Worm (Caenorhabditis elegans) whole organism, midembryonic: Measurements from ENCODE around the gene lpr-6.

ENCODE experiments used
- T22C8.4 ChIP-seq: fragments of 200-800 bp; sonication (Bioruptor generic); IDR thresholded peaks from 2 replicates; pipeline ENCODE4 v1.3.6; 2022; ENCODE audit warnings: missing genetic modification characterization, missing compliant biosample characterization
- cog-1 ChIP-seq: sonication (generic microtip); optimal IDR thresholded peaks from 2 replicates; lab custom pipeline; 2016; ENCODE audit warnings: missing genetic modification characterization, missing compliant biosample characterization
- flt-1 ChIP-seq: fragments of 200-800 bp; sonication (Bioruptor generic); IDR thresholded peaks from 2 replicates; pipeline ENCODE4 v1.3.6; 2022; ENCODE audit warnings: missing genetic modification characterization, missing compliant biosample characterization
- klf-2 ChIP-seq: fragments of 200-800 bp; sonication (Bioruptor generic); conservative IDR thresholded peaks from 2 replicates; pipeline ENCODE4 v1.3.6; 2022; ENCODE audit warnings: missing genetic modification reagents, missing genetic modification characterization, missing compliant biosample characterization
- med-1 ChIP-seq: sonication (generic microtip); optimal IDR thresholded peaks from 2 replicates; lab custom pipeline; 2017; ENCODE audit warnings: missing genetic modification characterization, mild to moderate bottlenecking, missing compliant biosample characterization, antibody characterized with exemption, missing genetic modification reagents; ENCODE audit not compliant: insufficient read depth
- ref-1 ChIP-seq: fragments of 200-800 bp; sonication (Bioruptor generic); conservative IDR thresholded peaks from 2 replicates; pipeline ENCODE4 v1.3.6; 2022; ENCODE audit warnings: missing genetic modification reagents, missing genetic modification characterization, missing compliant biosample characterization
- tab-1 ChIP-seq: fragments of 200-800 bp; sonication (Bioruptor generic); IDR thresholded peaks from 2 replicates; pipeline ENCODE4 v1.3.6; 2022; ENCODE audit warnings: missing genetic modification characterization, missing compliant biosample characterization
- ztf-23 ChIP-seq: fragments of 200-800 bp; sonication (Bioruptor generic); IDR thresholded peaks from 2 replicates; pipeline ENCODE4 v1.3.6; 2022; ENCODE audit warnings: missing genetic modification reagents, missing genetic modification characterization, missing compliant biosample characterization
- ztf-29 ChIP-seq: fragments of 200-800 bp; sonication (Bioruptor generic); IDR thresholded peaks from 2 replicates; pipeline ENCODE4 v1.3.6; 2022; ENCODE audit warnings: missing genetic modification reagents, missing genetic modification characterization, missing compliant biosample characterization

DNA sequence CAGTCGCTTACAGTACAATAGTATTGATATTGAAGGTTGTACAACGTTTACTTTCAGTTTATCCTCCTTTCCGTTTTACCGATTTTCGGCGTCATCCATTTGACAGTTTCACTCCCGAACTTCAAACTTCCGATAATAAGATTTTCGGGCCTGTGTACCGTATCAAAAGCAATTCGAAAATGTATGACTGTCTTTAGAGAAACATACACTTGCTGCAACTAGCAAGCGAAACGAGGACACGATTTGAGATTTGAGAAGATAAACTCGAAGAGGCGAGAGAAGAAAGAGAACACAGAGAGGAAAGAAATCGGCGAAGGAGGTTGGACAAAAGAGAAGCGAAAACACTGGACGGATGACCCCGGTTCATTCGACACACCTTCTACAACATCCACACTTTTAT is 2.1 kb downstream of the lpr-6 start, which contains the start of gene lpr-5:
- TF ChIP-seq flt-1 (GFP tag; lab: Robert Waterston, UW) (no peak), med-1 (GFP tag; lab: Kevin White, UChicago) (no peak), ztf-23 (GFP tag; lab: Robert Waterston, UW) (no peak), ref-1 (GFP tag; lab: Robert Waterston, UW) (no peak), T22C8.4 (GFP tag; lab: Robert Waterston, UW) (no peak), ztf-29 (GFP tag; lab: Robert Waterston, UW) (no peak), cog-1 (tag; lab: Kevin White, UChicago) (no peak), tab-1 (GFP tag; lab: Robert Waterston, UW) (no peak), klf-2 (GFP tag; lab: Robert Waterston, UW) (no peak)
